Fruit fly (Drosophila melanogaster) whole organism, adult: ENCODE results near the gene CG32379.

ENCODE experiments used
- CG11617 ChIP-seq: fragments of 200-800 bp; sonication (Bioruptor generic); optimal IDR thresholded peaks from 2 replicates; lab custom pipeline; 2017; ENCODE audit warnings: mild to moderate bottlenecking, missing biosample characterization, missing genetic modification reagents, missing genetic modification characterization
- CG12768 ChIP-seq: fragments of 200-800 bp; sonication (Bioruptor generic); optimal IDR thresholded peaks from 2 replicates; lab custom pipeline; 2017; ENCODE audit warnings: missing biosample characterization, missing genetic modification characterization, mild to moderate bottlenecking, moderate library complexity, missing genetic modification reagents
- CG14711 ChIP-seq: fragments of 200-800 bp; sonication (Bioruptor generic); optimal IDR thresholded peaks from 2 replicates; lab custom pipeline; 2018; ENCODE audit warnings: missing biosample characterization, mild to moderate bottlenecking, missing genetic modification characterization, moderate library complexity
- CG1620 ChIP-seq: fragments of 200-800 bp; sonication (Bioruptor generic); optimal IDR thresholded peaks from 2 replicates; lab custom pipeline; 2016; ENCODE audit warnings: missing biosample characterization, missing genetic modification characterization
- CG33017 ChIP-seq: fragments of 200-800 bp; sonication (Bioruptor generic); optimal IDR thresholded peaks from 2 replicates; lab custom pipeline; 2018; ENCODE audit warnings: missing biosample characterization, mild to moderate bottlenecking, missing genetic modification characterization, moderate library complexity
- CG5204 ChIP-seq: fragments of 200-800 bp; sonication (Bioruptor generic); optimal IDR thresholded peaks from 2 replicates; lab custom pipeline; 2016; ENCODE audit warnings: missing biosample characterization, missing genetic modification characterization
- CG7045 ChIP-seq: fragments of 200-800 bp; sonication (Bioruptor generic); optimal IDR thresholded peaks from 2 replicates; lab custom pipeline; 2017; ENCODE audit warnings: missing biosample characterization, mild to moderate bottlenecking, missing genetic modification characterization
- CG7101 ChIP-seq: fragments of 200-800 bp; sonication (Bioruptor generic); optimal IDR thresholded peaks from 2 replicates; lab custom pipeline; 2018; ENCODE audit warnings: missing biosample characterization, mild to moderate bottlenecking, missing genetic modification characterization, moderate library complexity
- Clk ChIP-seq: fragments of 200-800 bp; sonication (Bioruptor generic); optimal IDR thresholded peaks from 2 replicates; lab custom pipeline; 2017; ENCODE audit warnings: missing biosample characterization, missing genetic modification characterization
- Crg-1 ChIP-seq: fragments of 200-800 bp; sonication (Bioruptor generic); optimal IDR thresholded peaks from 2 replicates; lab custom pipeline; 2016; ENCODE audit warnings: missing biosample characterization, missing genetic modification characterization
- Hr96 ChIP-seq: fragments of 200-800 bp; sonication (Bioruptor generic); optimal IDR thresholded peaks from 2 replicates; lab custom pipeline; 2016; ENCODE audit warnings: missing biosample characterization, missing genetic modification characterization
- Mnt ChIP-seq: fragments of 200-800 bp; sonication (Bioruptor generic); optimal IDR thresholded peaks from 2 replicates; lab custom pipeline; 2016; ENCODE audit warnings: missing biosample characterization, mild to moderate bottlenecking, missing genetic modification characterization
- bab1 ChIP-seq: fragments of 200-800 bp; sonication (Bioruptor generic); optimal IDR thresholded peaks from 3 replicates; lab custom pipeline; 2019; ENCODE audit warnings: missing biosample characterization, mild to moderate bottlenecking, missing genetic modification characterization, moderate library complexity
- cic ChIP-seq: fragments of 200-800 bp; sonication (Bioruptor generic); optimal IDR thresholded peaks from 2 replicates; lab custom pipeline; 2017; ENCODE audit warnings: missing biosample characterization, mild to moderate bottlenecking, missing genetic modification characterization, moderate library complexity
- cnc ChIP-seq, 2 experiments: fragments of >200 bp; optimal IDR thresholded peaks; 2 replicates each; lab custom pipeline; 2017
- kay ChIP-seq: fragments of 200-800 bp; sonication (Bioruptor generic); peaks from one replicate; lab custom pipeline; 2016; ENCODE audit warnings: missing biosample characterization, missing genetic modification characterization, borderline replicate concordance
- ovo ChIP-seq: fragments of 200-800 bp; sonication (Bioruptor generic); optimal IDR thresholded peaks from 2 replicates; lab custom pipeline; 2016; ENCODE audit warnings: missing biosample characterization, missing genetic modification characterization
- pad ChIP-seq: fragments of 200-800 bp; sonication (Bioruptor generic); optimal IDR thresholded peaks from 3 replicates; lab custom pipeline; 2017; ENCODE audit warnings: missing biosample characterization, missing genetic modification characterization, mild to moderate bottlenecking, moderate library complexity, missing genetic modification reagents
- tj ChIP-seq: fragments of 200-800 bp; sonication (Bioruptor generic); optimal IDR thresholded peaks from 3 replicates; lab custom pipeline; 2017; ENCODE audit warnings: missing biosample characterization, mild to moderate bottlenecking, missing genetic modification characterization, moderate library complexity
- toe ChIP-seq: fragments of 200-800 bp; sonication (Bioruptor generic); optimal IDR thresholded peaks from 2 replicates; lab custom pipeline; 2016; ENCODE audit warnings: missing biosample characterization, missing genetic modification characterization

CG32379 gene

dm6 chr3L:7368934-7369333 lies 27.2 kb upstream of the CG32379 start, which contains the start of gene Sh3beta:
Gene Sh3beta (minus strand): TSS chr3L:7369260.
- no peak for TF ChIP-seq tj (GFP tag; lab: Kevin White, UChicago)
- peak; percentile 41 for TF ChIP-seq kay

- TF ChIP-seq kay, result no peak
- no peak for TF ChIP-seq CG1620
- TF ChIP-seq ovo (GFP tag; lab: Kevin White, UChicago), result no peak
- TF ChIP-seq Clk (GFP tag; lab: Kevin White, UChicago), result no peak
- no peak for TF ChIP-seq CG12768 (GFP tag; lab: Kevin White, UChicago)
- no peak for TF ChIP-seq Mnt (GFP tag; lab: Kevin White, UChicago)
- TF ChIP-seq Crg-1 (GFP tag; lab: Kevin White, UChicago), result no peak
- TF ChIP-seq CG5204 (GFP tag; lab: Kevin White, UChicago), result no peak
- TF ChIP-seq CG14711 (tag; lab: Kevin White, UChicago), result no peak
- TF ChIP-seq CG7045, result no peak
- no peak for TF ChIP-seq Hr96
- no peak for TF ChIP-seq CG11617
- TF ChIP-seq CG7101 (tag; lab: Kevin White, UChicago), result no peak
These were observed 26.6 kb upstream of the CG32379 start, which contains the start of gene akirin for dm6 chr3L:7369543-7369942. Gene akirin (plus strand): TSS chr3L:7369843.

- peak; percentile 14 for TF ChIP-seq CG7101 (tag; lab: Kevin White, UChicago)
- peak; percentile 68 for TF ChIP-seq pad (GFP tag; lab: Kevin White, UChicago)
- TF ChIP-seq tj (GFP tag; lab: Kevin White, UChicago), result peak; percentile 35
- TF ChIP-seq Hr96, result no peak
- no peak for TF ChIP-seq CG7045
- TF ChIP-seq Mnt (GFP tag; lab: Kevin White, UChicago), result peak; percentile 91
- peak; percentile 52 for TF ChIP-seq CG11617
- TF ChIP-seq ovo (GFP tag; lab: Kevin White, UChicago), result no peak
- TF ChIP-seq cic (GFP tag; lab: Kevin White, UChicago), result peak; percentile 9
These were observed 25.8 kb upstream of the CG32379 start for dm6 chr3L:7370231-7370882.

- TF ChIP-seq CG11617, result no peak
- peak; percentile 46 for TF ChIP-seq kay
These were observed 24.9 kb upstream of the CG32379 start for dm6 chr3L:7371290-7371689.

- no peak for TF ChIP-seq CG12768 (GFP tag; lab: Kevin White, UChicago)
- no peak for TF ChIP-seq CG7045
- no peak for TF ChIP-seq CG1620
- no peak for TF ChIP-seq kay
- TF ChIP-seq Mnt (GFP tag; lab: Kevin White, UChicago), result no peak
- TF ChIP-seq CG14711 (tag; lab: Kevin White, UChicago), result no peak
- no peak for TF ChIP-seq cnc (optimal IDR thresholded peaks at IDR 0.05; lab: Kevin White, UChicago)
- no peak for TF ChIP-seq Clk (GFP tag; lab: Kevin White, UChicago)
- no peak for TF ChIP-seq Hr96
- no peak for TF ChIP-seq CG7101 (tag; lab: Kevin White, UChicago)
- no peak for TF ChIP-seq pad (GFP tag; lab: Kevin White, UChicago)
- TF ChIP-seq tj (GFP tag; lab: Kevin White, UChicago), result no peak
- TF ChIP-seq bab1 (GFP tag; lab: Kevin White, UChicago), result no peak
- TF ChIP-seq CG5204 (GFP tag; lab: Kevin White, UChicago), result no peak
- no peak for TF ChIP-seq CG11617
- TF ChIP-seq cic (GFP tag; lab: Kevin White, UChicago), result no peak
- TF ChIP-seq toe (GFP tag; lab: Kevin White, UChicago), result no peak
- no peak for TF ChIP-seq ovo (GFP tag; lab: Kevin White, UChicago)
- TF ChIP-seq Crg-1 (GFP tag; lab: Kevin White, UChicago), result no peak
These were observed 20.0 kb upstream of the CG32379 start for dm6 chr3L:7376151-7376550.

- TF ChIP-seq Crg-1 (GFP tag; lab: Kevin White, UChicago), result no peak
- no peak for TF ChIP-seq CG14711 (tag; lab: Kevin White, UChicago)
- TF ChIP-seq toe (GFP tag; lab: Kevin White, UChicago), result no peak
- TF ChIP-seq pad (GFP tag; lab: Kevin White, UChicago), result no peak
- TF ChIP-seq CG12768 (GFP tag; lab: Kevin White, UChicago), result no peak
- no peak for TF ChIP-seq kay
- TF ChIP-seq cic (GFP tag; lab: Kevin White, UChicago), result no peak
- TF ChIP-seq bab1 (GFP tag; lab: Kevin White, UChicago), result no peak
- no peak for TF ChIP-seq Mnt (GFP tag; lab: Kevin White, UChicago)
- TF ChIP-seq CG33017 (tag; lab: Kevin White, UChicago), result no peak
These were observed 19.3 kb upstream of the CG32379 start for dm6 chr3L:7376830-7377229.

dm6 chr3L:7380395-7380794 lies 15.8 kb upstream of the CG32379 start:
- TF ChIP-seq cic (GFP tag; lab: Kevin White, UChicago), result peak; percentile 13
- TF ChIP-seq CG11617, result no peak
